Fruit fly (Drosophila melanogaster) whole organism, embryonic: ENCODE results near the gene MFS18.

ENCODE experiments used
- Atf-2 ChIP-seq: fragments of 200-800 bp; sonication (Bioruptor generic); optimal IDR thresholded peaks from 2 replicates; lab custom pipeline; 2016; ENCODE audit warnings: missing biosample characterization, missing genetic modification characterization
- Atf6 ChIP-seq: fragments of 200-800 bp; sonication (Bioruptor generic); IDR thresholded peaks from 2 replicates; pipeline ENCODE4 v1.3.6; 2022; ENCODE audit warnings: missing biosample characterization, missing genetic modification characterization
- B-H1 ChIP-seq: fragments of 200-800 bp; sonication (Bioruptor generic); IDR thresholded peaks from 3 replicates; pipeline ENCODE4 v1.3.6; 2022; ENCODE audit warnings: missing biosample characterization, missing genetic modification characterization
- Bdp1 ChIP-seq: fragments of 200-800 bp; sonication (Bioruptor generic); optimal IDR thresholded peaks from 3 replicates; lab custom pipeline; 2016; ENCODE audit warnings: missing biosample characterization, missing genetic modification characterization
- CG10147 ChIP-seq: fragments of 200-800 bp; sonication (Bioruptor generic); optimal IDR thresholded peaks from 2 replicates; lab custom pipeline; 2019; ENCODE audit warnings: missing biosample characterization, mild to moderate bottlenecking, missing genetic modification characterization, moderate library complexity
- CG11456 ChIP-seq: fragments of 200-800 bp; sonication (Bioruptor generic); IDR thresholded peaks from 3 replicates; pipeline ENCODE4 v1.3.6; 2022; ENCODE audit warnings: missing biosample characterization, missing genetic modification characterization
- CG13624 ChIP-seq: fragments of 200-800 bp; sonication (Bioruptor generic); optimal IDR thresholded peaks from 2 replicates; lab custom pipeline; 2016; ENCODE audit warnings: missing biosample characterization, missing genetic modification characterization
- CG14965 ChIP-seq: fragments of 200-800 bp; sonication (Bioruptor generic); optimal IDR thresholded peaks from 2 replicates; lab custom pipeline; 2016; ENCODE audit warnings: missing biosample characterization, missing genetic modification characterization, borderline replicate concordance
- CG15011 ChIP-seq: fragments of 200-800 bp; sonication (Bioruptor generic); optimal IDR thresholded peaks from 3 replicates; lab custom pipeline; 2018; ENCODE audit warnings: missing biosample characterization, mild to moderate bottlenecking, missing genetic modification characterization
- CG15479 ChIP-seq: fragments of 200-800 bp; sonication (Bioruptor generic); optimal IDR thresholded peaks from 3 replicates; lab custom pipeline; 2019; ENCODE audit warnings: missing biosample characterization, mild to moderate bottlenecking, missing genetic modification characterization, moderate library complexity
- CG15696 ChIP-seq: fragments of 200-800 bp; sonication (Bioruptor generic); optimal IDR thresholded peaks from 2 replicates; lab custom pipeline; 2019; ENCODE audit warnings: missing biosample characterization, mild to moderate bottlenecking, missing genetic modification characterization, moderate library complexity
- CG17186 ChIP-seq: fragments of 200-800 bp; sonication (Bioruptor generic); optimal IDR thresholded peaks from 3 replicates; lab custom pipeline; 2017; ENCODE audit warnings: missing biosample characterization, missing genetic modification reagents, missing genetic modification characterization
- CG17359 ChIP-seq: fragments of 200-800 bp; sonication (Bioruptor generic); optimal IDR thresholded peaks from 3 replicates; lab custom pipeline; 2018; ENCODE audit warnings: missing biosample characterization, mild to moderate bottlenecking, missing genetic modification characterization, moderate library complexity
- CG31388 ChIP-seq: fragments of 200-800 bp; sonication (Bioruptor generic); optimal IDR thresholded peaks from 2 replicates; lab custom pipeline; 2016; ENCODE audit warnings: missing biosample characterization, missing genetic modification characterization
- CG4360 ChIP-seq: fragments of 200-800 bp; sonication (Bioruptor generic); IDR thresholded peaks from 2 replicates; pipeline ENCODE4 v1.3.6; 2022; ENCODE audit warnings: missing biosample characterization, missing genetic modification characterization
- CG8765 ChIP-seq: fragments of 200-800 bp; sonication (Bioruptor generic); IDR thresholded peaks from 2 replicates; pipeline ENCODE4 v1.3.6; 2022; ENCODE audit warnings: missing biosample characterization, missing genetic modification characterization
- CTCF ChIP-seq: fragments of 200-800 bp; sonication (Bioruptor generic); optimal IDR thresholded peaks from 2 replicates; lab custom pipeline; 2017; ENCODE audit warnings: missing biosample characterization, mild to moderate bottlenecking, missing genetic modification characterization, moderate library complexity
- Deaf1 ChIP-seq: fragments of 200-800 bp; optimal IDR thresholded peaks from 3 replicates; lab custom pipeline; 2019; ENCODE audit warnings: missing biosample characterization, mild to moderate bottlenecking, missing genetic modification characterization, moderate library complexity
- Dip3 ChIP-seq: fragments of 200-800 bp; sonication (Bioruptor generic); optimal IDR thresholded peaks from 3 replicates; lab custom pipeline; 2016; ENCODE audit warnings: missing biosample characterization, missing genetic modification characterization
- ERR ChIP-seq: fragments of 200-800 bp; sonication (Bioruptor generic); optimal IDR thresholded peaks from 2 replicates; lab custom pipeline; 2016; ENCODE audit warnings: missing biosample characterization, missing genetic modification characterization
- Hey ChIP-seq: fragments of 200-800 bp; sonication (Bioruptor generic); optimal IDR thresholded peaks from 3 replicates; lab custom pipeline; 2018; ENCODE audit warnings: missing biosample characterization, mild to moderate bottlenecking, missing genetic modification characterization
- HmgD ChIP-seq: fragments of 200-800 bp; sonication (Bioruptor generic); optimal IDR thresholded peaks from 3 replicates; lab custom pipeline; 2016; ENCODE audit warnings: missing biosample characterization, missing genetic modification characterization
- MESR4 ChIP-seq: fragments of 200-800 bp; sonication (Bioruptor generic); optimal IDR thresholded peaks from 2 replicates; lab custom pipeline; 2018; ENCODE audit warnings: missing biosample characterization, mild to moderate bottlenecking, missing genetic modification characterization, moderate library complexity
- MTF-1 ChIP-seq: fragments of 200-800 bp; sonication (Bioruptor generic); optimal IDR thresholded peaks from 2 replicates; lab custom pipeline; 2018; ENCODE audit warnings: missing biosample characterization, mild to moderate bottlenecking, missing genetic modification characterization, borderline replicate concordance
- Rx ChIP-seq: fragments of 200-800 bp; sonication (Bioruptor generic); IDR thresholded peaks from 2 replicates; pipeline ENCODE4 v1.3.6; 2022; ENCODE audit warnings: missing biosample characterization, missing genetic modification characterization
- Scr ChIP-seq: fragments of 200-800 bp; sonication (Bioruptor generic); IDR thresholded peaks from 2 replicates; pipeline ENCODE4 v1.3.6; 2022; ENCODE audit warnings: missing biosample characterization, missing genetic modification characterization; ENCODE audit not compliant: partially characterized antibody
- Side ChIP-seq: fragments of 200-800 bp; sonication (Bioruptor generic); optimal IDR thresholded peaks from 2 replicates; lab custom pipeline; 2016; ENCODE audit warnings: missing biosample characterization, missing genetic modification characterization
- Sry-δ ChIP-seq: fragments of 200-800 bp; sonication (Bioruptor generic); optimal IDR thresholded peaks from 2 replicates; lab custom pipeline; 2016; ENCODE audit warnings: missing biosample characterization, missing genetic modification characterization
- ase ChIP-seq: fragments of 200-800 bp; sonication (Bioruptor generic); IDR thresholded peaks from 3 replicates; pipeline ENCODE4 v1.3.6; 2022; ENCODE audit warnings: missing biosample characterization, missing genetic modification characterization
- br ChIP-seq: fragments of >200 bp; optimal IDR thresholded peaks from 2 replicates; lab custom pipeline; 2017
- cato ChIP-seq: fragments of 200-800 bp; sonication (Bioruptor generic); optimal IDR thresholded peaks from 2 replicates; lab custom pipeline; 2016; ENCODE audit warnings: missing biosample characterization, missing genetic modification characterization, borderline replicate concordance
- chn ChIP-seq: fragments of 200-800 bp; sonication (Bioruptor generic); optimal IDR thresholded peaks from 2 replicates; lab custom pipeline; 2016; ENCODE audit warnings: missing biosample characterization, missing genetic modification characterization
- corto ChIP-seq: fragments of 200-800 bp; sonication (Bioruptor generic); optimal IDR thresholded peaks from 2 replicates; lab custom pipeline; 2016; ENCODE audit warnings: missing biosample characterization, mild to moderate bottlenecking, missing genetic modification characterization, moderate library complexity
- dmrt99B ChIP-seq: fragments of 200-800 bp; sonication (Bioruptor generic); optimal IDR thresholded peaks from 2 replicates; lab custom pipeline; 2018; ENCODE audit warnings: missing biosample characterization, mild to moderate bottlenecking, missing genetic modification characterization, moderate library complexity
- ems ChIP-seq: fragments of 200-800 bp; sonication (Bioruptor generic); optimal IDR thresholded peaks from 3 replicates; lab custom pipeline; 2016; ENCODE audit warnings: missing biosample characterization, missing genetic modification characterization
- ewg ChIP-seq: fragments of 200-800 bp; sonication (Bioruptor generic); optimal IDR thresholded peaks from 3 replicates; lab custom pipeline; 2017; ENCODE audit warnings: mild to moderate bottlenecking, missing biosample characterization, missing genetic modification reagents, missing genetic modification characterization
- exex ChIP-seq: fragments of 200-800 bp; sonication (Bioruptor generic); optimal IDR thresholded peaks from 4 replicates; lab custom pipeline; 2018; ENCODE audit warnings: missing biosample characterization, mild to moderate bottlenecking, missing genetic modification characterization, moderate library complexity
- gt ChIP-seq: fragments of 200-800 bp; sonication (Bioruptor generic); IDR thresholded peaks from 2 replicates; pipeline ENCODE4 v1.3.6; 2022; ENCODE audit warnings: missing biosample characterization, missing genetic modification characterization
- h ChIP-seq: fragments of >200 bp; optimal IDR thresholded peaks from 2 replicates; lab custom pipeline; 2017
- hth ChIP-seq: fragments of >200 bp; optimal IDR thresholded peaks from 2 replicates; lab custom pipeline; 2017; ENCODE audit warnings: inconsistent platforms
- jing ChIP-seq: fragments of 200-800 bp; sonication (Bioruptor generic); optimal IDR thresholded peaks from 2 replicates; lab custom pipeline; 2018; ENCODE audit warnings: missing biosample characterization, mild to moderate bottlenecking, missing genetic modification characterization
- pita ChIP-seq: fragments of 200-800 bp; sonication (Bioruptor generic); optimal IDR thresholded peaks from 2 replicates; lab custom pipeline; 2017; ENCODE audit warnings: missing biosample characterization, mild to moderate bottlenecking, missing genetic modification characterization
- pnt ChIP-seq: fragments of 200-800 bp; sonication (Bioruptor generic); optimal IDR thresholded peaks from 3 replicates; lab custom pipeline; 2016; ENCODE audit warnings: missing biosample characterization, missing genetic modification characterization
- rib ChIP-seq: fragments of 200-800 bp; sonication (Bioruptor generic); IDR thresholded peaks from 2 replicates; pipeline ENCODE4 v1.3.6; 2022; ENCODE audit warnings: missing biosample characterization, missing genetic modification characterization
- row ChIP-seq: fragments of 200-800 bp; sonication (Bioruptor generic); IDR thresholded peaks from 3 replicates; pipeline ENCODE4 v1.3.6; 2022; ENCODE audit warnings: missing biosample characterization, missing genetic modification characterization
- run ChIP-seq: fragments of 200-800 bp; sonication (Bioruptor generic); optimal IDR thresholded peaks from 3 replicates; lab custom pipeline; 2018; ENCODE audit warnings: missing biosample characterization, mild to moderate bottlenecking, missing genetic modification characterization
- sens-2 ChIP-seq: fragments of 200-800 bp; sonication (Bioruptor generic); IDR thresholded peaks from 2 replicates; pipeline ENCODE4 v1.3.6; 2022; ENCODE audit warnings: missing biosample characterization, missing genetic modification characterization
- seq ChIP-seq: fragments of 200-800 bp; sonication (Bioruptor generic); IDR thresholded peaks from 2 replicates; pipeline ENCODE4 v1.3.6; 2022; ENCODE audit warnings: missing biosample characterization, missing genetic modification characterization
- slou ChIP-seq: fragments of 200-800 bp; sonication (Bioruptor generic); optimal IDR thresholded peaks from 3 replicates; lab custom pipeline; 2016; ENCODE audit warnings: missing biosample characterization, missing genetic modification characterization
- so ChIP-seq: fragments of 200-800 bp; sonication (Bioruptor generic); IDR thresholded peaks from 3 replicates; pipeline ENCODE4 v1.3.6; 2022; ENCODE audit warnings: missing biosample characterization, missing genetic modification characterization
- tll ChIP-seq, 2 experiments: fragments of 200-800 bp in 1 of 2; fragments of >200 bp in 1 of 2; sonication (Bioruptor generic) in 1 of 2; optimal IDR thresholded peaks; 2 replicates each; lab custom pipeline; 2017 to 2019; ENCODE audit warnings: missing biosample characterization in 2 of 2, missing genetic modification characterization in 2 of 2, mild to moderate bottlenecking in 1 of 2, moderate library complexity in 1 of 2
- trh ChIP-seq: fragments of 200-800 bp; sonication (Bioruptor generic); optimal IDR thresholded peaks from 2 replicates; lab custom pipeline; 2016; ENCODE audit warnings: missing biosample characterization, missing genetic modification characterization
- zf30C ChIP-seq: fragments of 200-800 bp; sonication (Bioruptor generic); optimal IDR thresholded peaks from 3 replicates; lab custom pipeline; 2018; ENCODE audit warnings: missing biosample characterization, mild to moderate bottlenecking, missing genetic modification characterization

MFS18 gene

DNA sequence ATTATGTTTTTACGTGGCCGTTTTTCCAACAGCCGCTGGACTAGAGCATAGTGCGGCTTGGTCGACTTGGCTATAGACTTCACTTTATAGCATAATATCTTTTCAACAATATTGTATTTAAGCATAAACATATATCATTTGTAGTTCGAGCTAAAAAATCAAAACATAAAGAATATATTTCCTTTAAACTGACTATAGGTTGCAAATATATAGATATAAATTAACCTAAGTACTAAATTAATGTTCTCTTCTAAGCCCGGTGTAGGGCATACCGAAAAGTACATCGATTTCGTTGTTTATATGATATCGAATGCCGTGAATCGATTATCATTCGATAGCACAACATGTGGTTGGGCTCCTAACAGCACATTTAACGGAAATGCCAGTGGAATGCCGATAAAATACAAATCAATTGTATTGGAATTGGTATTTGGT lies at the start of gene MFS18 (continued):
- TF ChIP-seq CG15479 (peak; percentile 2), h (lab: Kevin White, UChicago) (no peak), jing (peak; percentile 99), gt (GFP tag; lab: Robert Waterston, UW) (peak; percentile 96), CG17186 (GFP tag; lab: Kevin White, UChicago) (peak; percentile 92), Atf6 (GFP tag; lab: Robert Waterston, UW) (peak; percentile 99), seq (peak; percentile 99), Hey (tag; lab: Kevin White, UChicago) (no peak), Atf-2 (GFP tag; lab: Kevin White, UChicago) (peak; percentile 95), dmrt99B (tag; lab: Kevin White, UChicago) (peak; percentile 99), HmgD (GFP tag; lab: Kevin White, UChicago) (peak; percentile 6), CG8765 (GFP tag; lab: Robert Waterston, UW) (peak; percentile 97), rib (peak; percentile 97), trh (GFP tag; lab: Kevin White, UChicago) (peak; percentile 92), Deaf1 (peak; percentile 69), ewg (GFP tag; lab: Kevin White, UChicago) (peak; percentile 88), slou (GFP tag; lab: Kevin White, UChicago) (peak; percentile 98), B-H1 (GFP tag; lab: Robert Waterston, UW) (peak; percentile 99), CG31388 (peak; percentile 93), cato (peak; percentile 91), MESR4 (GFP tag; lab: Kevin White, UChicago) (peak; percentile 74), CG4360 (peak; percentile 90), pita (GFP tag; lab: Kevin White, UChicago) (no peak), pnt (GFP tag; lab: Kevin White, UChicago) (peak; percentile 66), chn (GFP tag; lab: Kevin White, UChicago) (peak; percentile 93), CG17359 (tag; lab: Kevin White, UChicago) (peak; percentile 100), Sry-δ (GFP tag; lab: Kevin White, UChicago) (peak; percentile 48), tll (GFP tag; optimal IDR thresholded peaks at IDR 0.05; lab: Kevin White, UChicago) (peak in 1 of 2 experiments; percentile 39), exex (peak; percentile 90), ems (peak; percentile 95), CG10147 (GFP tag; lab: Kevin White, UChicago) (peak; percentile 87), sens-2 (GFP tag; lab: Robert Waterston, UW) (peak; percentile 97), br (lab: Kevin White, UChicago) (no peak), Scr (peak; percentile 68), ERR (GFP tag; lab: Kevin White, UChicago) (peak; percentile 57), ase (GFP tag; lab: Robert Waterston, UW) (peak; percentile 99), CTCF (GFP tag; lab: Kevin White, UChicago) (peak; percentile 72), MTF-1 (GFP tag; lab: Kevin White, UChicago) (peak; percentile 93), CG11456 (GFP tag; lab: Robert Waterston, UW) (peak; percentile 98), so (GFP tag; lab: Robert Waterston, UW) (peak; percentile 99), corto (GFP tag; lab: Kevin White, UChicago) (no peak), row (peak; percentile 100), CG15011 (GFP tag; lab: Kevin White, UChicago) (peak; percentile 97), CG15696 (tag; lab: Kevin White, UChicago) (peak; percentile 96), hth (lab: Kevin White, UChicago) (no peak), Bdp1 (GFP tag; lab: Kevin White, UChicago) (peak; percentile 79), CG13624 (GFP tag; lab: Kevin White, UChicago) (peak; percentile 85), CG14965 (no peak), zf30C (GFP tag; lab: Kevin White, UChicago) (no peak), run (peak; percentile 93), Dip3 (GFP tag; lab: Kevin White, UChicago) (peak; percentile 82), Rx (peak; percentile 98), Side (peak; percentile 77)
